Worm (Caenorhabditis elegans) whole organism, midembryonic: Measurements from ENCODE around the gene mecr-1.

Source experiments
- T22C8.4 ChIP-seq: fragments of 200-800 bp; sonication (Bioruptor generic); IDR thresholded peaks from 2 replicates; pipeline ENCODE4 v1.3.6; 2022; ENCODE audit warnings: missing genetic modification characterization, missing compliant biosample characterization
- cog-1 ChIP-seq: sonication (generic microtip); optimal IDR thresholded peaks from 2 replicates; lab custom pipeline; 2016; ENCODE audit warnings: missing genetic modification characterization, missing compliant biosample characterization
- flt-1 ChIP-seq: fragments of 200-800 bp; sonication (Bioruptor generic); IDR thresholded peaks from 2 replicates; pipeline ENCODE4 v1.3.6; 2022; ENCODE audit warnings: missing genetic modification characterization, missing compliant biosample characterization
- klf-2 ChIP-seq: fragments of 200-800 bp; sonication (Bioruptor generic); conservative IDR thresholded peaks from 2 replicates; pipeline ENCODE4 v1.3.6; 2022; ENCODE audit warnings: missing genetic modification reagents, missing genetic modification characterization, missing compliant biosample characterization
- med-1 ChIP-seq: sonication (generic microtip); optimal IDR thresholded peaks from 2 replicates; lab custom pipeline; 2017; ENCODE audit warnings: missing genetic modification characterization, mild to moderate bottlenecking, missing compliant biosample characterization, antibody characterized with exemption, missing genetic modification reagents; ENCODE audit not compliant: insufficient read depth
- ref-1 ChIP-seq: fragments of 200-800 bp; sonication (Bioruptor generic); conservative IDR thresholded peaks from 2 replicates; pipeline ENCODE4 v1.3.6; 2022; ENCODE audit warnings: missing genetic modification reagents, missing genetic modification characterization, missing compliant biosample characterization
- tab-1 ChIP-seq: fragments of 200-800 bp; sonication (Bioruptor generic); IDR thresholded peaks from 2 replicates; pipeline ENCODE4 v1.3.6; 2022; ENCODE audit warnings: missing genetic modification characterization, missing compliant biosample characterization
- ztf-23 ChIP-seq: fragments of 200-800 bp; sonication (Bioruptor generic); IDR thresholded peaks from 2 replicates; pipeline ENCODE4 v1.3.6; 2022; ENCODE audit warnings: missing genetic modification reagents, missing genetic modification characterization, missing compliant biosample characterization
- ztf-29 ChIP-seq: fragments of 200-800 bp; sonication (Bioruptor generic); IDR thresholded peaks from 2 replicates; pipeline ENCODE4 v1.3.6; 2022; ENCODE audit warnings: missing genetic modification reagents, missing genetic modification characterization, missing compliant biosample characterization

The mecr-1 gene

ce11 chrII:13187188-13187587 is at the start of gene mecr-1:
TSS of gene mecr-1 (minus strand) at chrII:13187314.
- TF ChIP-seq klf-2 (GFP tag; lab: Robert Waterston, UW) (no peak), ztf-23 (GFP tag; lab: Robert Waterston, UW) (no peak), med-1 (GFP tag; lab: Kevin White, UChicago) (no peak), tab-1 (GFP tag; lab: Robert Waterston, UW) (no peak), cog-1 (no peak), ref-1 (GFP tag; lab: Robert Waterston, UW) (no peak), T22C8.4 (GFP tag; lab: Robert Waterston, UW) (no peak), ztf-29 (GFP tag; lab: Robert Waterston, UW) (no peak), flt-1 (GFP tag; lab: Robert Waterston, UW) (no peak)

DNA sequence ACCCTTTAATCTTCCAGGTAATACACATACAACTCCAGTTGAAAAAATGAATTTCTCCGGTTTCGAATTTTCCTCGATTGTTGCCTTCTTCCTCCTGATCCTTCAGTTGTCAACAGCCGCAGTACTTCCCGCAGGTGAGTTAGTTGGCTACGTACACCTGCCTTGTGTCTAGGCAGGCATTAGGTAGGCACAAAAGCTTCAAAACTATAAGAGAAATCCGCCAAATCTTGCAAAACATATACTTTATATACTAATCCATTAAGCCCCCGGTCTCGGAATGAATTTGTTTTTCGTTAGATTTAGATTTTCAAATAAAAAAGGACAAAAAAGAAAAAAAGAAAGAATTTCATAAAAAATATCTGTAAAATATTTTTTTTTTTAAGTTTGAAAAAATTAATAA is 48.2 kb upstream of the mecr-1 start, which contains the start of gene flp-16:
TSS of gene flp-16 (plus strand) at position 18 of the 400 bp plus-strand sequence.
- TF ChIP-seq med-1 (GFP tag; lab: Kevin White, UChicago): no peak
- TF ChIP-seq tab-1 (GFP tag; lab: Robert Waterston, UW): no peak
- no peak for TF ChIP-seq cog-1
- no peak for TF ChIP-seq ref-1 (GFP tag; lab: Robert Waterston, UW)
- no peak for TF ChIP-seq flt-1 (GFP tag; lab: Robert Waterston, UW)
- no peak for TF ChIP-seq klf-2 (GFP tag; lab: Robert Waterston, UW)
- no peak for TF ChIP-seq ztf-23 (GFP tag; lab: Robert Waterston, UW)
- no peak for TF ChIP-seq T22C8.4 (GFP tag; lab: Robert Waterston, UW)
- no peak for TF ChIP-seq ztf-29 (GFP tag; lab: Robert Waterston, UW)

- TF ChIP-seq klf-2 (GFP tag; lab: Robert Waterston, UW) (no peak), ztf-23 (GFP tag; lab: Robert Waterston, UW) (no peak), cog-1 (no peak), med-1 (GFP tag; lab: Kevin White, UChicago) (no peak), T22C8.4 (GFP tag; lab: Robert Waterston, UW) (no peak), tab-1 (GFP tag; lab: Robert Waterston, UW) (no peak)
Observed at ce11 chrII:13233712-13234111, 46.6 kb upstream of the mecr-1 start.

- TF ChIP-seq T22C8.4 (GFP tag; lab: Robert Waterston, UW) (no peak), med-1 (GFP tag; lab: Kevin White, UChicago) (no peak), klf-2 (GFP tag; lab: Robert Waterston, UW) (no peak), ref-1 (GFP tag; lab: Robert Waterston, UW) (no peak), tab-1 (GFP tag; lab: Robert Waterston, UW) (no peak), ztf-23 (GFP tag; lab: Robert Waterston, UW) (no peak), ztf-29 (GFP tag; lab: Robert Waterston, UW) (no peak)
Observed at ce11 chrII:13230489-13231196, 43.5 kb upstream of the mecr-1 start.

- no peak for TF ChIP-seq cog-1
Observed at ce11 chrII:13219373-13219772, 32.3 kb upstream of the mecr-1 start.

ce11 chrII:13215792-13216191 is 28.7 kb upstream of the mecr-1 start, which contains the start of gene F15D4.2:
TSS of gene F15D4.2 (plus strand) at chrII:13216092.
- TF ChIP-seq flt-1 (GFP tag; lab: Robert Waterston, UW) (no peak), tab-1 (GFP tag; lab: Robert Waterston, UW) (no peak), ztf-29 (GFP tag; lab: Robert Waterston, UW) (no peak), ztf-23 (GFP tag; lab: Robert Waterston, UW) (no peak), klf-2 (GFP tag; lab: Robert Waterston, UW) (no peak), T22C8.4 (GFP tag; lab: Robert Waterston, UW) (no peak), med-1 (GFP tag; lab: Kevin White, UChicago) (no peak), ref-1 (GFP tag; lab: Robert Waterston, UW) (no peak), cog-1 (no peak)

- peak; percentile 49; the same call in 1 of the 2 replicates for TF ChIP-seq klf-2 (GFP tag; lab: Robert Waterston, UW)
- TF ChIP-seq tab-1 (GFP tag; lab: Robert Waterston, UW): no peak
- TF ChIP-seq med-1 (GFP tag; lab: Kevin White, UChicago): no peak
- TF ChIP-seq ref-1 (GFP tag; lab: Robert Waterston, UW): no peak
- peak; percentile 73 for TF ChIP-seq cog-1
- TF ChIP-seq flt-1 (GFP tag; lab: Robert Waterston, UW): peak; percentile 49; the same call in 1 of the 2 replicates
- TF ChIP-seq ztf-23 (GFP tag; lab: Robert Waterston, UW): peak; percentile 67; the same call in 1 of the 2 replicates
- TF ChIP-seq T22C8.4 (GFP tag; lab: Robert Waterston, UW): no peak
- no peak for TF ChIP-seq ztf-29 (GFP tag; lab: Robert Waterston, UW)
Observed at ce11 chrII:13199674-13200215, 12.6 kb upstream of the mecr-1 start, which contains the start of gene btf-1. TSS of gene btf-1 (plus strand) at chrII:13200165.

ce11 chrII:13198845-13199244 is 11.7 kb upstream of the mecr-1 start:
- no peak for TF ChIP-seq ref-1 (GFP tag; lab: Robert Waterston, UW)
- no peak for TF ChIP-seq T22C8.4 (GFP tag; lab: Robert Waterston, UW)
- no peak for TF ChIP-seq flt-1 (GFP tag; lab: Robert Waterston, UW)
- no peak for TF ChIP-seq ztf-29 (GFP tag; lab: Robert Waterston, UW)
- TF ChIP-seq ztf-23 (GFP tag; lab: Robert Waterston, UW): no peak
- no peak for TF ChIP-seq tab-1 (GFP tag; lab: Robert Waterston, UW)

ce11 chrII:13196689-13197280 is 9.7 kb upstream of the mecr-1 start:
- TF ChIP-seq cog-1 (no peak), ref-1 (GFP tag; lab: Robert Waterston, UW) (no peak), ztf-23 (GFP tag; lab: Robert Waterston, UW) (no peak), tab-1 (GFP tag; lab: Robert Waterston, UW) (no peak), klf-2 (GFP tag; lab: Robert Waterston, UW) (no peak), ztf-29 (GFP tag; lab: Robert Waterston, UW) (no peak), flt-1 (GFP tag; lab: Robert Waterston, UW) (no peak), med-1 (GFP tag; lab: Kevin White, UChicago) (no peak), T22C8.4 (GFP tag; lab: Robert Waterston, UW) (no peak)
